Worm (Caenorhabditis elegans) whole organism, L3 larva: Measurements from ENCODE around the gene mrpl-42.

ENCODE experiments used
- elt-1 ChIP-seq: fragments of 150-350 bp; optimal IDR thresholded peaks from 2 replicates; lab custom pipeline; 2014; ENCODE audit warnings: missing biosample characterization, missing genetic modification characterization
- fkh-10 ChIP-seq: sonication (generic microtip); optimal IDR thresholded peaks from 2 replicates; lab custom pipeline; 2017; ENCODE audit warnings: missing biosample characterization, missing genetic modification reagents, missing genetic modification characterization
- nhr-25 ChIP-seq: sonication (generic microtip); optimal IDR thresholded peaks from 2 replicates; lab custom pipeline; 2017; ENCODE audit warnings: missing biosample characterization, missing genetic modification characterization
- skn-1 ChIP-seq: fragments of 150-350 bp; optimal IDR thresholded peaks from 2 replicates; lab custom pipeline; 2014; ENCODE audit warnings: missing biosample characterization, missing genetic modification characterization

DNA sequence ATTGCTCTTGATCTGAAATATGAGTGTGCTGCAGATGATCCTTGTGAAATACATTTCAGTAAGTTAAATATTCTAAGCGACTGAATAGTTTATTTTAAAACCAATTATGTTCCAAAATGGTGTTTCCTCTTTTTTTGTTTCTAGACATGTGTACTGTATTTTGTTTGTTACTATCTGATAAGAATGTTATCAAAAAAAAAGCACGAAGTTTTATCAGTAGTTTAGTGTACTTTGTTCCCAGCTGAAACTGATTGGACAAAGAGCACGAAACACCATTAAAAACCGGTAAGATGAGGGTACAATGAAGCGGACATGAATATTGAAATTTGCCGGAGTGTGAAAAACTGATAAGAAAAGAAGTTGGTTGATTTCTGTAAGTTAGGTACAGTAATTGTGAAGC, 24.1 kb downstream of the mrpl-42 start:
- no peak for TF ChIP-seq elt-1 (tag; lab: Kevin White, UChicago)
- no peak for TF ChIP-seq skn-1 (tag; lab: Kevin White, UChicago)
- no peak for TF ChIP-seq fkh-10
- TF ChIP-seq nhr-25 (tag; lab: Kevin White, UChicago), result no peak
